Fruit fly (Drosophila melanogaster): Measurements from ENCODE around the gene CG4553.

- TF ChIP-seq pan (optimal IDR thresholded peaks at IDR 0.05) = no peak
- TF ChIP-seq pan (GFP tag; optimal IDR thresholded peaks at IDR 0.05 in 1 of 2, IDR thresholded peaks at IDR 0.05 in 1 of 2) = no peak
- no peak for TF ChIP-seq CG8924 (tag; optimal IDR thresholded peaks at IDR 0.05)
- TF ChIP-seq Hand (GFP tag; optimal IDR thresholded peaks at IDR 0.05) = no peak
- TF ChIP-seq abd-A (tag; optimal IDR thresholded peaks at IDR 0.05) = no peak
- no peak for TF ChIP-seq Hey (tag; optimal IDR thresholded peaks at IDR 0.05)
- TF ChIP-seq C15 (GFP tag; IDR thresholded peaks at IDR 0.05) = no peak
- no peak for TF ChIP-seq CG4404 (GFP tag; IDR thresholded peaks at IDR 0.05)
- TF ChIP-seq Sox102F (GFP tag; optimal IDR thresholded peaks at IDR 0.05) = no peak
These were observed 10.5 kb downstream of the CG4553 start for dm6 chr3R:25466166-25466565.

All from whole organism, embryonic.